Fruit fly (Drosophila melanogaster) whole organism, embryonic: ENCODE measurements around the gene Ppcs.

Experiments used
- Blimp-1 ChIP-seq: fragments of 200-800 bp; sonication (Bioruptor generic); optimal IDR thresholded peaks from 3 replicates; lab custom pipeline; 2018; ENCODE audit warnings: missing biosample characterization, missing genetic modification characterization, mild to moderate bottlenecking, moderate library complexity, missing genetic modification reagents
- CG10209 ChIP-seq: fragments of 200-800 bp; sonication (Bioruptor generic); optimal IDR thresholded peaks from 3 replicates; lab custom pipeline; 2017; ENCODE audit warnings: missing biosample characterization, mild to moderate bottlenecking, missing genetic modification characterization, missing genetic modification reagents
- CG10267 ChIP-seq: fragments of 200-800 bp; sonication (Bioruptor generic); optimal IDR thresholded peaks from 2 replicates; lab custom pipeline; 2018; ENCODE audit warnings: missing biosample characterization, mild to moderate bottlenecking, missing genetic modification characterization, moderate library complexity
- CG12104 ChIP-seq: fragments of 200-800 bp; sonication (Bioruptor generic); optimal IDR thresholded peaks from 3 replicates; lab custom pipeline; 2016; ENCODE audit warnings: missing biosample characterization, missing genetic modification characterization
- CG12219 ChIP-seq: fragments of 200-800 bp; sonication (Bioruptor generic); optimal IDR thresholded peaks from 3 replicates; lab custom pipeline; 2018; ENCODE audit warnings: missing biosample characterization, mild to moderate bottlenecking, missing genetic modification characterization
- CG12659 ChIP-seq: fragments of 200-800 bp; sonication (Bioruptor generic); optimal IDR thresholded peaks from 3 replicates; lab custom pipeline; 2017; ENCODE audit warnings: mild to moderate bottlenecking, missing biosample characterization, missing genetic modification reagents, missing genetic modification characterization
- CG13424 ChIP-seq: fragments of 200-800 bp; sonication (Bioruptor generic); optimal IDR thresholded peaks from 2 replicates; lab custom pipeline; 2019; ENCODE audit warnings: missing biosample characterization, mild to moderate bottlenecking, missing genetic modification characterization, moderate library complexity
- CG13624 ChIP-seq: fragments of 200-800 bp; sonication (Bioruptor generic); optimal IDR thresholded peaks from 2 replicates; lab custom pipeline; 2016; ENCODE audit warnings: missing biosample characterization, missing genetic modification characterization
- CG17359 ChIP-seq: fragments of 200-800 bp; sonication (Bioruptor generic); optimal IDR thresholded peaks from 3 replicates; lab custom pipeline; 2018; ENCODE audit warnings: missing biosample characterization, mild to moderate bottlenecking, missing genetic modification characterization, moderate library complexity
- CG17361 ChIP-seq: fragments of 200-800 bp; sonication (Bioruptor generic); IDR thresholded peaks from 3 replicates; pipeline ENCODE4 v1.3.6; 2022; ENCODE audit warnings: missing biosample characterization, missing genetic modification characterization
- CG17612 ChIP-seq: fragments of 200-800 bp; sonication (Bioruptor generic); IDR thresholded peaks from 2 replicates; pipeline ENCODE4 v1.3.6; 2022; ENCODE audit warnings: missing biosample characterization, missing genetic modification characterization
- CG17912 ChIP-seq: fragments of 200-800 bp; sonication (Bioruptor generic); optimal IDR thresholded peaks from 2 replicates; lab custom pipeline; 2018; ENCODE audit warnings: missing biosample characterization, mild to moderate bottlenecking, missing genetic modification characterization
- CG30020 ChIP-seq: fragments of 200-800 bp; optimal IDR thresholded peaks from 2 replicates; lab custom pipeline; 2019; ENCODE audit warnings: missing biosample characterization, mild to moderate bottlenecking, missing genetic modification characterization, moderate library complexity
- CG3838 ChIP-seq: fragments of 200-800 bp; sonication (Bioruptor generic); optimal IDR thresholded peaks from 3 replicates; lab custom pipeline; 2016; ENCODE audit warnings: missing biosample characterization, missing genetic modification characterization
- CG42726 ChIP-seq: fragments of 200-800 bp; sonication (Bioruptor generic); IDR thresholded peaks from 2 replicates; pipeline ENCODE4 v1.3.6; 2022; ENCODE audit warnings: missing biosample characterization, missing genetic modification characterization; ENCODE audit not compliant: partially characterized antibody
- CG8290 ChIP-seq, 3 experiments: fragments of 200-800 bp; sonication (Bioruptor generic); optimal IDR thresholded peaks; 2 replicates each; lab custom pipeline; 2016 to 2019; ENCODE audit warnings: missing biosample characterization in 3 of 3, missing genetic modification characterization in 3 of 3, mild to moderate bottlenecking in 2 of 3, moderate library complexity in 1 of 3
- CG9727 ChIP-seq: fragments of 200-800 bp; sonication (Bioruptor generic); optimal IDR thresholded peaks from 3 replicates; lab custom pipeline; 2017; ENCODE audit warnings: missing biosample characterization, mild to moderate bottlenecking, missing genetic modification characterization
- Chrac-16 ChIP-seq: fragments of 200-800 bp; sonication (Bioruptor generic); optimal IDR thresholded peaks from 3 replicates; lab custom pipeline; 2016; ENCODE audit warnings: missing biosample characterization, missing genetic modification characterization
- Dbx ChIP-seq: fragments of 200-800 bp; sonication (Bioruptor generic); IDR thresholded peaks from 3 replicates; pipeline ENCODE4 v1.3.6; 2022; ENCODE audit warnings: missing biosample characterization, missing genetic modification characterization
- Deaf1 ChIP-seq: fragments of 200-800 bp; optimal IDR thresholded peaks from 3 replicates; lab custom pipeline; 2019; ENCODE audit warnings: missing biosample characterization, mild to moderate bottlenecking, missing genetic modification characterization, moderate library complexity
- Ets65A ChIP-seq: fragments of 200-800 bp; sonication (Bioruptor generic); peaks from one replicate; lab custom pipeline; 2016; ENCODE audit warnings: missing biosample characterization, missing genetic modification characterization
- HHEX ChIP-seq: fragments of 200-800 bp; sonication (Bioruptor generic); optimal IDR thresholded peaks from 3 replicates; lab custom pipeline; 2017; ENCODE audit warnings: missing biosample characterization, mild to moderate bottlenecking, missing genetic modification characterization, missing genetic modification reagents
- Hsf ChIP-seq: fragments of 200-800 bp; sonication (Bioruptor generic); optimal IDR thresholded peaks from 3 replicates; lab custom pipeline; 2016; ENCODE audit warnings: missing biosample characterization, missing genetic modification characterization
- Myb ChIP-seq: fragments of 200-800 bp; sonication (Bioruptor generic); optimal IDR thresholded peaks from 2 replicates; lab custom pipeline; 2016; ENCODE audit warnings: missing biosample characterization, missing genetic modification characterization
- Nf-YC ChIP-seq: fragments of 200-800 bp; optimal IDR thresholded peaks from 3 replicates; lab custom pipeline; 2019; ENCODE audit warnings: missing biosample characterization, mild to moderate bottlenecking, missing genetic modification characterization, moderate library complexity
- PHDP ChIP-seq: fragments of 200-800 bp; sonication (Bioruptor generic); optimal IDR thresholded peaks from 3 replicates; lab custom pipeline; 2018; ENCODE audit warnings: missing biosample characterization, mild to moderate bottlenecking, missing genetic modification characterization, moderate library complexity
- Ptx1 ChIP-seq: fragments of 200-800 bp; sonication (Bioruptor generic); IDR thresholded peaks from 2 replicates; pipeline ENCODE4 v1.3.6; 2022; ENCODE audit warnings: missing biosample characterization, missing genetic modification characterization
- ab ChIP-seq: fragments of 200-800 bp; sonication (Bioruptor generic); optimal IDR thresholded peaks from 2 replicates; lab custom pipeline; 2016; ENCODE audit warnings: missing biosample characterization, missing genetic modification characterization
- bab2 ChIP-seq: fragments of 200-800 bp; sonication (Bioruptor generic); optimal IDR thresholded peaks from 2 replicates; lab custom pipeline; 2016; ENCODE audit warnings: missing biosample characterization, missing genetic modification characterization
- crol ChIP-seq: fragments of 200-800 bp; sonication (Bioruptor generic); IDR thresholded peaks from 2 replicates; pipeline ENCODE4 v1.3.6; 2022; ENCODE audit warnings: missing biosample characterization, missing genetic modification characterization
- dpn ChIP-seq, 2 experiments: fragments of 200-800 bp; sonication (Bioruptor generic); optimal IDR thresholded peaks; 3 replicates each; lab custom pipeline; 2016; ENCODE audit warnings: missing biosample characterization in 2 of 2, missing genetic modification characterization in 2 of 2
- gro ChIP-seq: fragments of 200-800 bp; sonication (Bioruptor generic); optimal IDR thresholded peaks from 2 replicates; lab custom pipeline; 2016; ENCODE audit warnings: missing biosample characterization, missing genetic modification characterization
- gsb-n ChIP-seq: fragments of 200-800 bp; sonication (Bioruptor generic); optimal IDR thresholded peaks from 3 replicates; lab custom pipeline; 2018; ENCODE audit warnings: missing biosample characterization, mild to moderate bottlenecking, missing genetic modification characterization
- gt ChIP-seq: fragments of 200-800 bp; sonication (Bioruptor generic); IDR thresholded peaks from 2 replicates; pipeline ENCODE4 v1.3.6; 2022; ENCODE audit warnings: missing biosample characterization, missing genetic modification characterization
- ind ChIP-seq: fragments of 200-800 bp; sonication (Bioruptor generic); optimal IDR thresholded peaks from 3 replicates; lab custom pipeline; 2016; ENCODE audit warnings: missing biosample characterization, missing genetic modification characterization
- jing ChIP-seq: fragments of 200-800 bp; sonication (Bioruptor generic); optimal IDR thresholded peaks from 2 replicates; lab custom pipeline; 2018; ENCODE audit warnings: missing biosample characterization, mild to moderate bottlenecking, missing genetic modification characterization
- klu ChIP-seq: fragments of 200-800 bp; sonication (Bioruptor generic); IDR thresholded peaks from 2 replicates; pipeline ENCODE4 v1.3.6; 2022; ENCODE audit warnings: missing biosample characterization, missing genetic modification characterization
- nom ChIP-seq: fragments of 200-800 bp; sonication (Bioruptor generic); optimal IDR thresholded peaks from 2 replicates; lab custom pipeline; 2017; ENCODE audit warnings: missing biosample characterization, missing genetic modification characterization, mild to moderate bottlenecking, moderate library complexity, missing genetic modification reagents
- odd ChIP-seq: fragments of 200-800 bp; sonication (Bioruptor generic); optimal IDR thresholded peaks from 2 replicates; lab custom pipeline; 2017; ENCODE audit warnings: missing biosample characterization, mild to moderate bottlenecking, missing genetic modification characterization
- pzg ChIP-seq: fragments of 200-800 bp; sonication (Bioruptor generic); optimal IDR thresholded peaks from 3 replicates; lab custom pipeline; 2018; ENCODE audit warnings: missing biosample characterization, mild to moderate bottlenecking, missing genetic modification characterization, moderate library complexity
- row ChIP-seq: fragments of 200-800 bp; sonication (Bioruptor generic); IDR thresholded peaks from 3 replicates; pipeline ENCODE4 v1.3.6; 2022; ENCODE audit warnings: missing biosample characterization, missing genetic modification characterization
- salm ChIP-seq: fragments of 200-800 bp; sonication (Bioruptor generic); optimal IDR thresholded peaks from 2 replicates; lab custom pipeline; 2018; ENCODE audit warnings: missing biosample characterization, mild to moderate bottlenecking, missing genetic modification characterization
- scrt ChIP-seq: fragments of 200-800 bp; sonication (Bioruptor generic); optimal IDR thresholded peaks from 2 replicates; lab custom pipeline; 2018; ENCODE audit warnings: missing biosample characterization, mild to moderate bottlenecking, missing genetic modification characterization, moderate library complexity
- sens ChIP-seq: fragments of 200-800 bp; sonication (Bioruptor generic); peaks from one replicate; lab custom pipeline; 2016; ENCODE audit warnings: missing biosample characterization, missing genetic modification characterization
- toy ChIP-seq: fragments of 200-800 bp; sonication (Bioruptor generic); IDR thresholded peaks from 2 replicates; pipeline ENCODE4 v1.3.6; 2022; ENCODE audit warnings: missing biosample characterization, missing genetic modification characterization
- trem ChIP-seq: fragments of 200-800 bp; optimal IDR thresholded peaks from 3 replicates; lab custom pipeline; 2019; ENCODE audit warnings: missing biosample characterization, mild to moderate bottlenecking, missing genetic modification characterization, moderate library complexity
- unpg ChIP-seq: fragments of 200-800 bp; sonication (Bioruptor generic); optimal IDR thresholded peaks from 3 replicates; lab custom pipeline; 2018; ENCODE audit warnings: missing biosample characterization, mild to moderate bottlenecking, missing genetic modification characterization, moderate library complexity

Gene Ppcs

dm6 chr3R:19147511-19148239 lies at the start of gene Ppcs (continued):
- TF ChIP-seq CG10267 (tag; lab: Kevin White, UChicago) (peak; percentile 98), ab (GFP tag; lab: Kevin White, UChicago) (no peak), gsb-n (peak; percentile 23), Dbx (GFP tag; lab: Robert Waterston, UW) (peak; percentile 54; the same call in 2 of the 3 replicates), HHEX (peak; percentile 33), Myb (GFP tag; lab: Kevin White, UChicago) (peak; percentile 86), bab2 (GFP tag; lab: Kevin White, UChicago) (peak; percentile 48), row (peak; percentile 59), klu (GFP tag; lab: Robert Waterston, UW) (peak; percentile 45; the same call in 1 of the 2 replicates), CG13624 (GFP tag; lab: Kevin White, UChicago) (peak; percentile 83), gro (GFP tag; lab: Kevin White, UChicago) (peak; percentile 16), CG12104 (peak; percentile 76), Ptx1 (peak; percentile 55; the same call in 1 of the 2 replicates), jing (no peak), pzg (GFP tag; lab: Kevin White, UChicago) (peak; percentile 69), CG9727 (GFP tag; lab: Kevin White, UChicago) (peak; percentile 69), CG12219 (GFP tag; lab: Kevin White, UChicago) (peak; percentile 28), crol (GFP tag; lab: Robert Waterston, UW) (peak; percentile 100)

dm6 chr3R:19190020-19190419 lies 42.3 kb upstream of the Ppcs start:
- TF ChIP-seq CG17361 (GFP tag; lab: Robert Waterston, UW) (0 out of 3 replicates have a peak, but pooled peaks have one; percentile 26), CG3838 (no peak), Ets65A (GFP tag; lab: Kevin White, UChicago) (peak; percentile 79)

- TF ChIP-seq row (peak; percentile 68), CG17912 (GFP tag; lab: Kevin White, UChicago) (no peak), CG17612 (GFP tag; lab: Robert Waterston, UW) (peak; percentile 98), Chrac-16 (GFP tag; lab: Kevin White, UChicago) (no peak), CG17359 (tag; lab: Kevin White, UChicago) (peak; percentile 10), dpn (GFP tag; optimal IDR thresholded peaks at IDR 0.05; lab: Kevin White, UChicago) (peak in 1 of 2 experiments; percentile 16), CG8290 (GFP tag; optimal IDR thresholded peaks at IDR 0.05; lab: Kevin White, UChicago) (peak; percentile 98), CG8290 (tag; optimal IDR thresholded peaks at IDR 0.05; lab: Kevin White, UChicago) (peak; percentile 76 to 100), nom (GFP tag; lab: Kevin White, UChicago) (peak; percentile 35), PHDP (peak; percentile 26), gt (GFP tag; lab: Robert Waterston, UW) (no peak), odd (GFP tag; lab: Kevin White, UChicago) (no peak), sens (GFP tag; lab: Kevin White, UChicago) (peak; percentile 62), CG30020 (tag; lab: Kevin White, UChicago) (no peak), Nf-YC (tag; lab: Kevin White, UChicago) (peak; percentile 55), CG12659 (GFP tag; lab: Kevin White, UChicago) (no peak), scrt (GFP tag; lab: Kevin White, UChicago) (peak; percentile 14), unpg (GFP tag; lab: Kevin White, UChicago) (peak; percentile 27), Hsf (GFP tag; lab: Kevin White, UChicago) (peak; percentile 18), CG10209 (peak; percentile 6), Deaf1 (tag; lab: Kevin White, UChicago) (peak; percentile 1), Blimp-1 (GFP tag; lab: Kevin White, UChicago) (peak; percentile 16), CG13424 (tag; lab: Kevin White, UChicago) (peak; percentile 63), salm (tag; lab: Kevin White, UChicago) (no peak), toy (GFP tag; lab: Robert Waterston, UW) (no peak), trem (tag; lab: Kevin White, UChicago) (no peak), CG42726 (no peak), ind (GFP tag; lab: Kevin White, UChicago) (peak; percentile 42), CG3838 (no peak)
Measured at dm6 chr3R:19187717-19188149, 40.0 kb upstream of the Ppcs start.
